Worm (Caenorhabditis elegans): ENCODE measurements around the gene txt-13.
A peak's percentile ranks its signal among the peaks of the same experiment; 100 is the strongest.

The txt-13 gene

ce11 chrII:10555484-10556075 is 14.8 kb upstream of the txt-13 start (continued):
- TF ChIP-seq hlh-17 (GFP tag; optimal IDR thresholded peaks at IDR 0.05; ENCODE audit: borderline replicate concordance) (no peak), C16A3.4 (tag; optimal IDR thresholded peaks at IDR 0.05) (peak; percentile 10), tlp-1 (tag; optimal IDR thresholded peaks at IDR 0.05) (no peak), nhr-12 (tag; optimal IDR thresholded peaks at IDR 0.05) (no peak), dsc-1 (tag; optimal IDR thresholded peaks at IDR 0.05) (peak; percentile 37)

DNA sequence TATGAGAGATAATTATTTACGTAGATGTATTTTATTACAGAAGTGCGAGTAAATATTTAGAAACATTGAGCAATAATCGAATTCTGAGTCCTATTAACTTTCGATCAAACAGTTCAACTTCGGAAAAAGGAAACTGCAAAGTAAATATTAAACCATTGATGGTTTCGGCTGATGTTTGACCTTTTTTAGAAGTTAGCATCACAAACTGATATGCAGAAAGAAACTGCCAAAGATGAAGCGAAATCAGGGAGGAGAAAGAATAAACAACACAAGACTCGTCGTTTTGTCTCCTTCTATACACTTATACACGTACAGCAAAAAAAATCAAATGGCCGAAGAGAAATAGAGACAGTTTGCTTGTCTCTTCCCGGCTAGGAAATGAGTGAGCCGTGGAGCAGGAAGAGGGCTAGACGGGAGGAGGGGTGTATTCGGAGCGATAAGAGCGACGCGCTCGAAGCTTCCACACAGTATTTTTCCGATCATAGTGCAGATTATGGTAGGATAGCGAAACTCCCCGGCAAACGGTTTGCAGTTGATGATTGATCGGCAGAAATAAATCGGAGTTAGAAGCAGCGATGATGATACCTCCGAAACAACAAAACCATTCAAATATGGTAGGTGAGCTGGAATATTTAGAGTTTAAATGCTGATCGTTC is 13.7 kb upstream of the txt-13 start:
- TF ChIP-seq dpl-1 (GFP tag; optimal IDR thresholded peaks at IDR 0.05) (no peak), swsn-7 (tag; optimal IDR thresholded peaks at IDR 0.05) (no peak), lsy-2 (tag; optimal IDR thresholded peaks at IDR 0.05) (peak in 1 of 2 experiments; percentile 27), fos-1 (tag; optimal IDR thresholded peaks at IDR 0.05) (no peak), unc-62 (GFP tag; optimal IDR thresholded peaks at IDR 0.05) (no peak), irx-1 (tag; optimal IDR thresholded peaks at IDR 0.05) (no peak), rnt-1 (tag; optimal IDR thresholded peaks at IDR 0.05) (peak; percentile 22), nhr-11 (tag; optimal IDR thresholded peaks at IDR 0.05) (no peak), hlh-17 (GFP tag; optimal IDR thresholded peaks at IDR 0.05; ENCODE audit: borderline replicate concordance) (no peak), pqm-1 (tag; optimal IDR thresholded peaks at IDR 0.05) (no peak), efl-1 (optimal IDR thresholded peaks at IDR 0.05) (peak in 1 of 2 experiments; percentile 5), efl-1 (GFP tag; optimal IDR thresholded peaks at IDR 0.05 in 1 of 2) (peak in 1 of 2 experiments; percentile 91), jun-1 (tag; optimal IDR thresholded peaks at IDR 0.05) (peak; percentile 12)

- peak; percentile 78 for TF ChIP-seq snu-23 (GFP tag; optimal IDR thresholded peaks at IDR 0.05)
- no peak for TF ChIP-seq vab-15 (tag; optimal IDR thresholded peaks at IDR 0.05)
- no peak for TF ChIP-seq nhr-237 (tag; optimal IDR thresholded peaks at IDR 0.05)
- TF ChIP-seq fkh-10 (GFP tag; optimal IDR thresholded peaks at IDR 0.05), result no peak
- peak; percentile 15 for TF ChIP-seq fos-1 (tag; optimal IDR thresholded peaks at IDR 0.05)
- TF ChIP-seq efl-1 (optimal IDR thresholded peaks at IDR 0.05), result peak in 1 of 2 experiments; percentile 26
- peak in 1 of 2 experiments; percentile 31 for TF ChIP-seq efl-1 (GFP tag; optimal IDR thresholded peaks at IDR 0.05 in 1 of 2)
- peak; percentile 75 for TF ChIP-seq nhr-19 (GFP tag; conservative IDR thresholded peaks at IDR 0.05)
- peak in 1 of 2 experiments; percentile 47 for TF ChIP-seq mdl-1 (tag; optimal IDR thresholded peaks at IDR 0.05)
- TF ChIP-seq nhr-85 (tag), result peak; percentile 97
- TF ChIP-seq mep-1 (tag; optimal IDR thresholded peaks at IDR 0.05), result peak; percentile 88
- TF ChIP-seq unc-62 (GFP tag; optimal IDR thresholded peaks at IDR 0.05), result no peak
- TF ChIP-seq lin-35 (GFP tag; optimal IDR thresholded peaks at IDR 0.05), result peak; percentile 30 to 77
- TF ChIP-seq zag-1 (tag; optimal IDR thresholded peaks at IDR 0.05), result no peak
- no peak for TF ChIP-seq zip-4 (GFP tag; optimal IDR thresholded peaks at IDR 0.05)
- peak; percentile 30 for TF ChIP-seq xbp-1 (tag; optimal IDR thresholded peaks at IDR 0.05)
- TF ChIP-seq grh-1 (GFP tag; IDR thresholded peaks at IDR 0.05), result 0 out of 2 replicates have a peak, but pooled peaks have one; percentile 28
- no peak for TF ChIP-seq nhr-11 (tag; optimal IDR thresholded peaks at IDR 0.05)
- peak; percentile 13 for TF ChIP-seq rnt-1 (tag; optimal IDR thresholded peaks at IDR 0.05)
- TF ChIP-seq lin-13 (GFP tag; optimal IDR thresholded peaks at IDR 0.05), result peak; percentile 11
- no peak for TF ChIP-seq alr-1 (tag; optimal IDR thresholded peaks at IDR 0.05; ENCODE audit: borderline replicate concordance)
- peak; percentile 26 for TF ChIP-seq snpc-4 (tag; optimal IDR thresholded peaks at IDR 0.05)
- TF ChIP-seq tlp-1 (tag; optimal IDR thresholded peaks at IDR 0.05), result no peak
- peak; percentile 85 for TF ChIP-seq nhr-20 (tag; optimal IDR thresholded peaks at IDR 0.05)
- TF ChIP-seq nhr-71 (tag; optimal IDR thresholded peaks at IDR 0.05), result peak; percentile 92
- peak; percentile 45 for TF ChIP-seq lir-3 (tag; optimal IDR thresholded peaks at IDR 0.05; ENCODE audit: poor library complexity)
- peak in 2 of 6 experiments; percentile 44 to 85 for TF ChIP-seq elt-3 (tag; optimal IDR thresholded peaks at IDR 0.05)
- no peak for TF ChIP-seq pqm-1 (tag; optimal IDR thresholded peaks at IDR 0.05)
- TF ChIP-seq isw-1 (GFP tag; IDR thresholded peaks at IDR 0.05), result no peak
- no peak for TF ChIP-seq nhr-12 (tag; optimal IDR thresholded peaks at IDR 0.05)
- peak; percentile 52 for TF ChIP-seq tbx-2 (tag; optimal IDR thresholded peaks at IDR 0.05)
- peak; percentile 22 for TF ChIP-seq elt-2 (tag; optimal IDR thresholded peaks at IDR 0.05)
- peak; percentile 15 for TF ChIP-seq pax-3 (tag; optimal IDR thresholded peaks at IDR 0.05)
- TF ChIP-seq ceh-88 (GFP tag; IDR thresholded peaks at IDR 0.05), result no peak
- TF ChIP-seq nhr-47 (tag; optimal IDR thresholded peaks at IDR 0.05), result peak; percentile 41
- no peak for TF ChIP-seq ceh-63 (GFP tag; optimal IDR thresholded peaks at IDR 0.05)
- TF ChIP-seq blmp-1 (tag; optimal IDR thresholded peaks at IDR 0.05), result peak; percentile 79
- peak; percentile 41 to 67 for TF ChIP-seq lsy-2 (tag; optimal IDR thresholded peaks at IDR 0.05)
- peak; percentile 51 for TF ChIP-seq C16A3.4 (tag; optimal IDR thresholded peaks at IDR 0.05)
Measured at ce11 chrII:10557206-10557574, 13.2 kb upstream of the txt-13 start.
